Worm (Caenorhabditis elegans): Measurements from ENCODE around the gene C09G9.5.

- no peak for TF ChIP-seq lin-54 (GFP tag; optimal IDR thresholded peaks at IDR 0.05)
- TF ChIP-seq nhr-90 (tag; optimal IDR thresholded peaks at IDR 0.05) = no peak
- no peak for TF ChIP-seq hlh-12 (tag; optimal IDR thresholded peaks at IDR 0.05)
- no peak for TF ChIP-seq F22D6.2 (tag; optimal IDR thresholded peaks at IDR 0.05)
- TF ChIP-seq sea-2 (GFP tag; IDR thresholded peaks at IDR 0.05) = no peak
- TF ChIP-seq dpff-1 (tag; optimal IDR thresholded peaks at IDR 0.05) = no peak
- no peak for TF ChIP-seq ama-1 (optimal IDR thresholded peaks at IDR 0.05)
- TF ChIP-seq ama-1 (GFP tag; optimal IDR thresholded peaks at IDR 0.05) = no peak
- TF ChIP-seq snpc-4 (GFP tag; optimal IDR thresholded peaks at IDR 0.05) = no peak
- TF ChIP-seq snpc-4 (tag; optimal IDR thresholded peaks at IDR 0.05) = no peak
- TF ChIP-seq aptf-2 (GFP tag; conservative IDR thresholded peaks at IDR 0.05) = no peak
- no peak for TF ChIP-seq C06A6.2 (GFP tag; conservative IDR thresholded peaks at IDR 0.05)
- no peak for TF ChIP-seq tbp1 (GFP tag; optimal IDR thresholded peaks at IDR 0.05)
- TF ChIP-seq efl-1 (GFP tag; optimal IDR thresholded peaks at IDR 0.05) = no peak
- TF ChIP-seq snpc-1.1 (tag; optimal IDR thresholded peaks at IDR 0.05; ENCODE audit: insufficient read depth) = no peak
These were observed 33.0 kb upstream of the C09G9.5 start for ce11 chrIV:8853301-8853700.

Measured in whole organism, young adult.